Fruit fly (Drosophila melanogaster): ENCODE results near the gene Vps24.

The Vps24 gene

dm6 chr3R:4337580-4337979 lies 26.8 kb upstream of the Vps24 start, which contains the start of the genes Skp2 and CG1103 (continued):
- TF ChIP-seq pfk (GFP tag; optimal IDR thresholded peaks at IDR 0.05) (no peak), CG6791 (GFP tag; IDR thresholded peaks at IDR 0.05; ENCODE audit: partially characterized antibody) (peak; percentile 36; the same call in 1 of the 3 replicates), Sin3A (optimal IDR thresholded peaks at IDR 0.05) (peak; percentile 67), CG7357 (GFP tag; IDR thresholded peaks at IDR 0.05) (no peak), CG13624 (GFP tag; optimal IDR thresholded peaks at IDR 0.05) (peak; percentile 9), CG17186 (GFP tag; optimal IDR thresholded peaks at IDR 0.05) (peak; percentile 13), rib (GFP tag; IDR thresholded peaks at IDR 0.05) (0 out of 2 replicates have a peak, but pooled peaks have one; percentile 51), aop (GFP tag; IDR thresholded peaks at IDR 0.05) (no peak), nerfin-1 (tag; optimal IDR thresholded peaks at IDR 0.05) (peak; percentile 33), CG7928 (GFP tag; optimal IDR thresholded peaks at IDR 0.05) (no peak), lilli (GFP tag; optimal IDR thresholded peaks at IDR 0.05) (no peak), CG33213 (GFP tag; optimal IDR thresholded peaks at IDR 0.05) (peak; percentile 26), Scr (GFP tag; IDR thresholded peaks at IDR 0.05; ENCODE audit: partially characterized antibody) (peak; percentile 48), CG3065 (GFP tag; optimal IDR thresholded peaks at IDR 0.05) (no peak), HmgZ (tag; optimal IDR thresholded peaks at IDR 0.05) (peak; percentile 41), Trl (optimal IDR thresholded peaks at IDR 0.05) (peak in 1 of 2 experiments; percentile 38), Trl (GFP tag; optimal IDR thresholded peaks at IDR 0.05) (no peak), CG17802 (tag; optimal IDR thresholded peaks at IDR 0.05) (no peak), CG15696 (tag; optimal IDR thresholded peaks at IDR 0.05) (no peak), CoRest (tag; optimal IDR thresholded peaks at IDR 0.05) (peak; percentile 10), bcd (GFP tag; optimal IDR thresholded peaks at IDR 0.05) (no peak), CG1529 (GFP tag; optimal IDR thresholded peaks at IDR 0.05) (no peak), ci (GFP tag; IDR thresholded peaks at IDR 0.05) (0 out of 3 replicates have a peak, but pooled peaks have one; percentile 12), Jarid2 (GFP tag; optimal IDR thresholded peaks at IDR 0.05) (peak; percentile 49), tio (GFP tag; optimal IDR thresholded peaks at IDR 0.05) (no peak), pzg (GFP tag; optimal IDR thresholded peaks at IDR 0.05) (peak; percentile 89), nmo (GFP tag; optimal IDR thresholded peaks at IDR 0.05) (peak; percentile 37), ATbp (GFP tag; optimal IDR thresholded peaks at IDR 0.05) (no peak), CG1233 (GFP tag; optimal IDR thresholded peaks at IDR 0.05) (peak; percentile 11), Hr78 (GFP tag; optimal IDR thresholded peaks at IDR 0.05) (no peak), Atf-2 (GFP tag; optimal IDR thresholded peaks at IDR 0.05) (no peak), CG30020 (tag; optimal IDR thresholded peaks at IDR 0.05) (peak; percentile 71), HLHmδ (GFP tag; optimal IDR thresholded peaks at IDR 0.05) (no peak), Aef1 (GFP tag; IDR thresholded peaks at IDR 0.05) (no peak), CG31224 (GFP tag; IDR thresholded peaks at IDR 0.05) (no peak), MTF-1 (GFP tag; optimal IDR thresholded peaks at IDR 0.05; ENCODE audit: borderline replicate concordance) (no peak), CG12391 (tag; optimal IDR thresholded peaks at IDR 0.05) (peak; percentile 5), Doc3 (GFP tag; IDR thresholded peaks at IDR 0.05; ENCODE audit: partially characterized antibody) (0 out of 3 replicates have a peak, but pooled peaks have one; percentile 38), CG1603 (tag; optimal IDR thresholded peaks at IDR 0.05) (peak; percentile 74), dmrt11E (tag; optimal IDR thresholded peaks at IDR 0.05) (no peak), gcm (GFP tag; optimal IDR thresholded peaks at IDR 0.05) (no peak), YL-1 (GFP tag; optimal IDR thresholded peaks at IDR 0.05) (peak; percentile 90), sna (GFP tag; IDR thresholded peaks at IDR 0.05; ENCODE audit: partially characterized antibody) (peak; percentile 21; the same call in 1 of the 2 replicates), CG9215 (GFP tag; IDR thresholded peaks at IDR 0.05) (no peak), CG6765 (GFP tag; optimal IDR thresholded peaks at IDR 0.05) (no peak), CG2129 (GFP tag; IDR thresholded peaks at IDR 0.05; ENCODE audit: partially characterized antibody) (no peak), Bgb (GFP tag; IDR thresholded peaks at IDR 0.05; ENCODE audit: partially characterized antibody) (peak; percentile 54), CG12659 (GFP tag; optimal IDR thresholded peaks at IDR 0.05) (peak; percentile 62), CG12942 (GFP tag; optimal IDR thresholded peaks at IDR 0.05) (no peak), nerfin-2 (GFP tag; IDR thresholded peaks at IDR 0.05; ENCODE audit: partially characterized antibody) (no peak)
